Fruit fly (Drosophila melanogaster): ENCODE data around the gene eIF4E1.

eIF4E1 gene

DNA sequence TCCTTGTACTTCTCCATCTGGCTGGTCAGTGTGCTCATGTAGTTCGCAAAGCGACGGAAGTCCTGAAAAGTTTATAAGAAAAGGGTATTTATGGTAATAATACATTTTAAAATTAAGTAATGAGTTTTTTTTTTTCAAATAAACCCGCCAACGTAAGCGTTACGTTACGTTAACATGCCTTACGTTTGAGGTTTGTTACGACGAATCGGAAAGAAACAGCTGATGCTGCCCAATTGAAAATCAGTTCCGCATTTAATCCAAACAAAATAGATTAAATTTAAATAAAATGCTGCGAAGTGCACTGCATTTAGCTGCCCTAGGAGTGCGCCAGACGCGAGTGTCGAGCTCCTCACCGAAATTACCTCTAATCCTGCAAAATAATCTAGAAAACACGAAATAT, 38.1 kb downstream of the eIF4E1 start, which contains the start of gene mRRF1:
TSS of gene mRRF1 (plus strand) at position 220 of the 400 bp plus-strand sequence.
- TF ChIP-seq CTCF (optimal IDR thresholded peaks at IDR 0.05) (no peak), CG8478 (optimal IDR thresholded peaks at IDR 0.05) (no peak)

DNA sequence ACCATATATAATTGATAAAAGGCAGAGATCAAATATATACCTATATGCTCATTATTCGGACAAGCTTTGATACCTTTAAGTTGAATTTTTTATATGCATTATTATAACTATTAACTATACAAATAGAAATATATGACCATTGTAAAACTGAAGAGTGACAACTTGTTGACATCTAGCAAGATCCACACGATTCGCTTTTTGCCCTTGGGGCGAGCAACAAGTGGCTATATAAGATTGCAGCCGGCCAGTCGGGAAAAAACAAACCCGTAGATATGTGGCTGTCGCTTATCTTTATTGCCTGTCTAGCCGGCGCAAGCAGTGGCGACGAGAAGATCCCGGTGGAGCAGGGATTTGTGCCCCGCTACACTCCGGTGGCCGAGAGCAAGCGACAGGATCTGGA, 40.4 kb downstream of the eIF4E1 start, which contains the start of gene CG34456:
TSS of gene CG34456 (plus strand) at position 215 of the 400 bp plus-strand sequence.
- no peak for TF ChIP-seq CTCF (optimal IDR thresholded peaks at IDR 0.05)
- no peak for TF ChIP-seq CG8478 (optimal IDR thresholded peaks at IDR 0.05)

DNA sequence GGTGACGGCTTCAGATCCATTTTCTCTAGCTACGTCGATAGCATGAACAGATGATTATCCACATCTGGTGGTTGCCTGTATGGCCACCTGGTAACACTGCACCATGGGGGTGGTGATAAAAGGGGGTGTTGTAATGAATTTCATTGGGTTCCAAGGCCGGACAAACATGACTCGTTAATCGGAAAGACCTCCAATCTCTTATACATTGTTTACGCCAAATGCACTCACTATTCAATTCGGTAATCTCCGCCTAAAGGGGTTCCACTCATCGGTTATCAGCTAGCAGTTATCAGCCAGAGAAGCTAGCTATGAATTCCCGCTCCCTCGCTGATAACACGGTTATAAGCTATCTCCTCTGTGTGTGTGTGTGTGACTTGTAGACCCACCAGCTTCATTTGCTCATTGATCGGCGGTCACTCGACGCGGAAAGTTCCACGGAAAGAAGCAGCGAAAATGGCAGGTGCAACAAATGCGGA, 42.0 kb downstream of the eIF4E1 start, which contains the start of gene Pdxk:
TSS of gene Pdxk (plus strand) at position 100 of the 476 bp plus-strand sequence.
- TF ChIP-seq CTCF (optimal IDR thresholded peaks at IDR 0.05): no peak
- no peak for TF ChIP-seq CG8478 (optimal IDR thresholded peaks at IDR 0.05)

DNA sequence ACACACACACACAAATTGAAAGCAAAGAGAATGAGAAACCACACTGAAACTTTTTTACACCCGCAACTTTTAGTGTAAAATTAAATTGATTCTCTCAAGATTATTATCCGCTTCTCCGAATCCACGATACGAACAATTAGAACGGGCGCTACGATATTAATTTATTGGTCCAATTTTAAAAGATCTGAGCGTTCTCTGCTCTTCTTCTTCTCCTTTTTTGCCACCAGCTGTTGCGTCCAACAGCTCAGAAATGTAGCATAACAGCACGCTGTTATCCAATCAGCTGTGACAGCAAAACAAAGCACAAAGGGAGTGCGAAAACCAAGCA, 43.6 kb downstream of the eIF4E1 start, which contains the start of the genes UGP and Svip:
TSS of gene UGP (minus strand) at position 223 of the 328 bp plus-strand sequence.
TSS of gene Svip (plus strand) at position 287 of the 328 bp plus-strand sequence.
- TF ChIP-seq CTCF (optimal IDR thresholded peaks at IDR 0.05) (no peak), CG8478 (optimal IDR thresholded peaks at IDR 0.05) (no peak)

- TF ChIP-seq CG8478 (optimal IDR thresholded peaks at IDR 0.05) (no peak), CTCF (optimal IDR thresholded peaks at IDR 0.05) (no peak)
These were observed 44.2 kb downstream of the eIF4E1 start for dm6 chr3L:9357830-9358712.

dm6 chr3L:9356138-9356753, 46.0 kb downstream of the eIF4E1 start:
- TF ChIP-seq CTCF (optimal IDR thresholded peaks at IDR 0.05) (peak; percentile 83 to 84), CG8478 (optimal IDR thresholded peaks at IDR 0.05) (no peak)

dm6 chr3L:9355555-9355954, 46.7 kb downstream of the eIF4E1 start:
- TF ChIP-seq CG8478 (optimal IDR thresholded peaks at IDR 0.05) (no peak), CTCF (optimal IDR thresholded peaks at IDR 0.05) (no peak)

dm6 chr3L:9353733-9354132, 48.5 kb downstream of the eIF4E1 start, which contains the start of gene CG32040:
TSS of gene CG32040 (plus strand) at chr3L:9354033.
- TF ChIP-seq CTCF (optimal IDR thresholded peaks at IDR 0.05): no peak
- TF ChIP-seq CG8478 (optimal IDR thresholded peaks at IDR 0.05): no peak
